Fruit fly (Drosophila melanogaster) whole organism, prepupa: ENCODE measurements around the gene Elba3.

Source experiments
- CG11762 ChIP-seq: fragments of 200-800 bp; sonication (Bioruptor generic); optimal IDR thresholded peaks from 3 replicates; lab custom pipeline; 2016; ENCODE audit warnings: missing biosample characterization, missing genetic modification characterization; ENCODE audit not compliant: insufficient read depth
- fd59A ChIP-seq: fragments of 200-800 bp; sonication (Bioruptor generic); optimal IDR thresholded peaks from 2 replicates; lab custom pipeline; 2017; ENCODE audit warnings: missing biosample characterization, mild to moderate bottlenecking, missing genetic modification characterization, missing genetic modification reagents

- no peak for TF ChIP-seq CG11762 (GFP tag; lab: Kevin White, UChicago)
- no peak for TF ChIP-seq fd59A (GFP tag; lab: Kevin White, UChicago)
Measured at dm6 chr2L:4650752-4651453, 36.4 kb upstream of the Elba3 start, which contains the start of gene CG3355.
